Fruit fly (Drosophila melanogaster): ENCODE results near the gene lectin-33A.
A peak's percentile ranks its signal among the peaks of the same experiment; 100 is the strongest.

dm6 chr2L:11046051-11046450, 44.2 kb downstream of the lectin-33A start:
- TF ChIP-seq usp (GFP tag; optimal IDR thresholded peaks at IDR 0.05) (no peak), dmrt93B (GFP tag; optimal IDR thresholded peaks at IDR 0.05) (peak; percentile 7), Dfd (GFP tag; optimal IDR thresholded peaks at IDR 0.05) (no peak), br (GFP tag; optimal IDR thresholded peaks at IDR 0.05) (no peak)

All from whole organism, wandering third instar larva.